Fruit fly (Drosophila melanogaster): ENCODE data around the gene CG9459.

DNA sequence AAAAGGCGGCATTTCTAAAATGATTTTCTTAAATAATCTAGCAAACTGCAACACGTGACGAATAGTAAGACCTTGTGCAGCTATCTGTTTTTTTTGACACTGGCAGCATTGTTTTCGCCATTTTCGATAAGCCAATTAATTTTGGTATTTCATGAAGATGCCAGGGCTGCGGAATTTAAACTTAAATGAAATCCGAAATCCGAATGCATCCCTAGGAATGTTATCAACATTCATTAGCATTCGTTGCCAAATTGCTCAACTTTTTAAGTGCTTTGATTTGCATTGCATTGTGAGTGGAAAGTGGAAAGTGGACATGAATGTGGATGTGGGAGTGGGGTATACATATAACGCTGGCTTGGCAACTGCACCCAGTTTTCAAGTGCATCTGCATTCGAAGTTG is 2.9 kb upstream of the CG9459 start, which contains the start of gene CG42857:
- TF ChIP-seq CG6276 (GFP tag; optimal IDR thresholded peaks at IDR 0.05), result no peak
- TF ChIP-seq net (GFP tag; optimal IDR thresholded peaks at IDR 0.05), result no peak
- no peak for TF ChIP-seq Ets21C (GFP tag; optimal IDR thresholded peaks at IDR 0.05)
- no peak for TF ChIP-seq CG16779 (tag; optimal IDR thresholded peaks at IDR 0.05)
- TF ChIP-seq eg (GFP tag; IDR thresholded peaks at IDR 0.05), result no peak
- no peak for TF ChIP-seq CG6792 (GFP tag; optimal IDR thresholded peaks at IDR 0.05)
- TF ChIP-seq Eip93F (GFP tag; optimal IDR thresholded peaks at IDR 0.05), result no peak
- no peak for TF ChIP-seq ss (GFP tag; optimal IDR thresholded peaks at IDR 0.05)
- no peak for TF ChIP-seq CG6808 (GFP tag; optimal IDR thresholded peaks at IDR 0.05)
- no peak for TF ChIP-seq CG6854 (GFP tag; optimal IDR thresholded peaks at IDR 0.05)
- TF ChIP-seq svp (GFP tag), result no peak
- TF ChIP-seq CG7368 (GFP tag; optimal IDR thresholded peaks at IDR 0.05), result no peak
